Fruit fly (Drosophila melanogaster) whole organism, embryonic: ENCODE data around the gene CG10809.

Experiments
- Adf1 ChIP-seq: fragments of 200-800 bp; sonication (Bioruptor generic); IDR thresholded peaks from 2 replicates; pipeline ENCODE4 v1.3.6; 2022; ENCODE audit warnings: missing biosample characterization, missing genetic modification characterization
- Awh ChIP-seq: fragments of 200-800 bp; sonication (Bioruptor generic); IDR thresholded peaks from 2 replicates; pipeline ENCODE4, ENCODE4 v1.3.6; 2022; ENCODE audit warnings: missing biosample characterization, missing genetic modification characterization
- CG10565 ChIP-seq: fragments of 200-800 bp; sonication (Bioruptor generic); optimal IDR thresholded peaks from 3 replicates; lab custom pipeline; 2016; ENCODE audit warnings: missing biosample characterization, mild to moderate bottlenecking, missing genetic modification characterization
- CG12155 ChIP-seq: fragments of 200-800 bp; sonication (Bioruptor generic); optimal IDR thresholded peaks from 3 replicates; lab custom pipeline; 2016; ENCODE audit warnings: missing biosample characterization, missing genetic modification characterization
- CG12236 ChIP-seq: fragments of 200-800 bp; sonication (Bioruptor generic); optimal IDR thresholded peaks from 2 replicates; lab custom pipeline; 2016; ENCODE audit warnings: missing biosample characterization, missing genetic modification characterization
- CG1602 ChIP-seq: fragments of 200-800 bp; sonication (Bioruptor generic); optimal IDR thresholded peaks from 3 replicates; lab custom pipeline; 2016; ENCODE audit warnings: missing biosample characterization, missing genetic modification characterization
- CG17359 ChIP-seq: fragments of 200-800 bp; sonication (Bioruptor generic); optimal IDR thresholded peaks from 3 replicates; lab custom pipeline; 2018; ENCODE audit warnings: missing biosample characterization, mild to moderate bottlenecking, missing genetic modification characterization, moderate library complexity
- CG18764 ChIP-seq: fragments of 200-800 bp; sonication (Bioruptor generic); optimal IDR thresholded peaks from 3 replicates; lab custom pipeline; 2016; ENCODE audit warnings: missing biosample characterization, missing genetic modification characterization
- CG2678 ChIP-seq: fragments of 200-800 bp; sonication (Bioruptor generic); optimal IDR thresholded peaks from 3 replicates; lab custom pipeline; 2019; ENCODE audit warnings: missing biosample characterization, mild to moderate bottlenecking, missing genetic modification characterization, moderate library complexity
- CG2712 ChIP-seq: fragments of 200-800 bp; optimal IDR thresholded peaks from 3 replicates; lab custom pipeline; 2019; ENCODE audit warnings: missing biosample characterization, mild to moderate bottlenecking, missing genetic modification characterization, moderate library complexity
- CG32767 ChIP-seq: fragments of 200-800 bp; sonication (Bioruptor generic); IDR thresholded peaks from 2 replicates; pipeline ENCODE4 v1.3.6; 2022; ENCODE audit warnings: missing biosample characterization, missing genetic modification characterization
- CG5953 ChIP-seq: fragments of 200-800 bp; sonication (Bioruptor generic); IDR thresholded peaks from 2 replicates; pipeline ENCODE4 v1.3.6; 2022; ENCODE audit warnings: missing biosample characterization, missing genetic modification characterization
- CG6813 ChIP-seq: fragments of 200-800 bp; sonication (Bioruptor generic); optimal IDR thresholded peaks from 2 replicates; lab custom pipeline; 2017; ENCODE audit warnings: missing biosample characterization, missing genetic modification characterization, mild to moderate bottlenecking, moderate library complexity, missing genetic modification reagents
- CG6854 ChIP-seq: fragments of 200-800 bp; sonication (Bioruptor generic); optimal IDR thresholded peaks from 3 replicates; lab custom pipeline; 2017; ENCODE audit warnings: missing biosample characterization, mild to moderate bottlenecking, missing genetic modification characterization
- CG8765 ChIP-seq: fragments of 200-800 bp; sonication (Bioruptor generic); IDR thresholded peaks from 2 replicates; pipeline ENCODE4 v1.3.6; 2022; ENCODE audit warnings: missing biosample characterization, missing genetic modification characterization
- CG8924 ChIP-seq: fragments of 200-800 bp; optimal IDR thresholded peaks from 3 replicates; lab custom pipeline; 2019; ENCODE audit warnings: missing biosample characterization, mild to moderate bottlenecking, missing genetic modification characterization, moderate library complexity
- D ChIP-seq, 2 experiments: fragments of 200-800 bp in 1 of 2; fragments of >200 bp in 1 of 2; sonication (Bioruptor generic) in 1 of 2; optimal IDR thresholded peaks; 2 replicates in 1 of 2; 3 replicates in 1 of 2; lab custom pipeline; 2017; ENCODE audit warnings: mild to moderate bottlenecking in 1 of 2, missing biosample characterization in 1 of 2, missing genetic modification characterization in 1 of 2, missing genetic modification reagents in 1 of 2
- D19A ChIP-seq: fragments of 200-800 bp; optimal IDR thresholded peaks from 3 replicates; lab custom pipeline; 2019; ENCODE audit warnings: missing biosample characterization, mild to moderate bottlenecking, missing genetic modification characterization, moderate library complexity
- Dad ChIP-seq: fragments of 200-800 bp; sonication (Bioruptor generic); optimal IDR thresholded peaks from 3 replicates; lab custom pipeline; 2016; ENCODE audit warnings: missing biosample characterization, missing genetic modification characterization
- Deaf1 ChIP-seq: fragments of 200-800 bp; optimal IDR thresholded peaks from 3 replicates; lab custom pipeline; 2019; ENCODE audit warnings: missing biosample characterization, mild to moderate bottlenecking, missing genetic modification characterization, moderate library complexity
- Dek ChIP-seq: fragments of 200-800 bp; sonication (Bioruptor generic); optimal IDR thresholded peaks from 3 replicates; lab custom pipeline; 2019; ENCODE audit warnings: missing biosample characterization, mild to moderate bottlenecking, missing genetic modification characterization, moderate library complexity
- Dip2 ChIP-seq: fragments of 200-800 bp; sonication (Bioruptor generic); IDR thresholded peaks from 2 replicates; pipeline ENCODE4 v1.3.6; 2022; ENCODE audit warnings: missing biosample characterization, missing genetic modification characterization
- Hmx ChIP-seq: fragments of 200-800 bp; sonication (Bioruptor generic); optimal IDR thresholded peaks from 2 replicates; lab custom pipeline; 2016; ENCODE audit warnings: missing biosample characterization, missing genetic modification characterization
- Jarid2 ChIP-seq: fragments of 200-800 bp; sonication (Bioruptor generic); optimal IDR thresholded peaks from 3 replicates; lab custom pipeline; 2017; ENCODE audit warnings: mild to moderate bottlenecking, missing biosample characterization, missing genetic modification reagents, missing genetic modification characterization
- MESR4 ChIP-seq: fragments of 200-800 bp; sonication (Bioruptor generic); optimal IDR thresholded peaks from 2 replicates; lab custom pipeline; 2018; ENCODE audit warnings: missing biosample characterization, mild to moderate bottlenecking, missing genetic modification characterization, moderate library complexity
- Meics ChIP-seq: fragments of 200-800 bp; sonication (Bioruptor generic); optimal IDR thresholded peaks from 2 replicates; lab custom pipeline; 2017; ENCODE audit warnings: missing biosample characterization, mild to moderate bottlenecking, missing genetic modification characterization
- NFAT ChIP-seq: fragments of 200-800 bp; sonication (Bioruptor generic); IDR thresholded peaks from 2 replicates; pipeline ENCODE4 v1.3.6; 2022; ENCODE audit warnings: missing biosample characterization, missing genetic modification characterization
- Oli ChIP-seq: fragments of 200-800 bp; sonication (Bioruptor generic); optimal IDR thresholded peaks from 2 replicates; lab custom pipeline; 2018; ENCODE audit warnings: missing biosample characterization, mild to moderate bottlenecking, missing genetic modification characterization, moderate library complexity
- Scr ChIP-seq: fragments of 200-800 bp; sonication (Bioruptor generic); IDR thresholded peaks from 2 replicates; pipeline ENCODE4 v1.3.6; 2022; ENCODE audit warnings: missing biosample characterization, missing genetic modification characterization; ENCODE audit not compliant: partially characterized antibody
- Sox102F ChIP-seq: fragments of 200-800 bp; sonication (Bioruptor generic); optimal IDR thresholded peaks from 2 replicates; lab custom pipeline; 2018; ENCODE audit warnings: missing biosample characterization, mild to moderate bottlenecking, missing genetic modification characterization, moderate library complexity
- Sry-δ ChIP-seq: fragments of 200-800 bp; sonication (Bioruptor generic); optimal IDR thresholded peaks from 2 replicates; lab custom pipeline; 2016; ENCODE audit warnings: missing biosample characterization, missing genetic modification characterization
- Xbp1 ChIP-seq: fragments of 200-800 bp; sonication (Bioruptor generic); optimal IDR thresholded peaks from 3 replicates; lab custom pipeline; 2016; ENCODE audit warnings: missing biosample characterization, mild to moderate bottlenecking, missing genetic modification characterization
- corto ChIP-seq: fragments of 200-800 bp; sonication (Bioruptor generic); optimal IDR thresholded peaks from 2 replicates; lab custom pipeline; 2016; ENCODE audit warnings: missing biosample characterization, mild to moderate bottlenecking, missing genetic modification characterization, moderate library complexity
- crol ChIP-seq: fragments of 200-800 bp; sonication (Bioruptor generic); IDR thresholded peaks from 2 replicates; pipeline ENCODE4 v1.3.6; 2022; ENCODE audit warnings: missing biosample characterization, missing genetic modification characterization
- dysf ChIP-seq: fragments of 200-800 bp; sonication (Bioruptor generic); IDR thresholded peaks from 3 replicates; pipeline ENCODE4 v1.3.6; 2022; ENCODE audit warnings: missing biosample characterization, missing genetic modification characterization
- ems ChIP-seq: fragments of 200-800 bp; sonication (Bioruptor generic); optimal IDR thresholded peaks from 3 replicates; lab custom pipeline; 2016; ENCODE audit warnings: missing biosample characterization, missing genetic modification characterization
- fu2 ChIP-seq: fragments of 200-800 bp; sonication (Bioruptor generic); optimal IDR thresholded peaks from 2 replicates; lab custom pipeline; 2016; ENCODE audit warnings: missing biosample characterization, missing genetic modification characterization
- grau ChIP-seq: fragments of 200-800 bp; optimal IDR thresholded peaks from 3 replicates; lab custom pipeline; 2019; ENCODE audit warnings: missing biosample characterization, mild to moderate bottlenecking, missing genetic modification characterization, moderate library complexity
- ind ChIP-seq: fragments of 200-800 bp; sonication (Bioruptor generic); optimal IDR thresholded peaks from 3 replicates; lab custom pipeline; 2016; ENCODE audit warnings: missing biosample characterization, missing genetic modification characterization
- mirr ChIP-seq: fragments of 200-800 bp; sonication (Bioruptor generic); optimal IDR thresholded peaks from 3 replicates; lab custom pipeline; 2018; ENCODE audit warnings: missing biosample characterization, mild to moderate bottlenecking, missing genetic modification characterization
- nmo ChIP-seq: fragments of 200-800 bp; sonication (Bioruptor generic); optimal IDR thresholded peaks from 2 replicates; lab custom pipeline; 2018; ENCODE audit warnings: missing biosample characterization, mild to moderate bottlenecking, missing genetic modification characterization, moderate library complexity
- phol ChIP-seq: fragments of 200-800 bp; sonication (Bioruptor generic); optimal IDR thresholded peaks from 3 replicates; lab custom pipeline; 2018; ENCODE audit warnings: missing biosample characterization, mild to moderate bottlenecking, missing genetic modification characterization, moderate library complexity
- pzg ChIP-seq: fragments of 200-800 bp; sonication (Bioruptor generic); optimal IDR thresholded peaks from 3 replicates; lab custom pipeline; 2018; ENCODE audit warnings: missing biosample characterization, mild to moderate bottlenecking, missing genetic modification characterization, moderate library complexity
- ro ChIP-seq: fragments of 200-800 bp; sonication (Bioruptor generic); IDR thresholded peaks from 2 replicates; pipeline ENCODE4 v1.3.6; 2022; ENCODE audit warnings: missing biosample characterization, missing genetic modification characterization
- salm ChIP-seq: fragments of 200-800 bp; sonication (Bioruptor generic); optimal IDR thresholded peaks from 2 replicates; lab custom pipeline; 2018; ENCODE audit warnings: missing biosample characterization, mild to moderate bottlenecking, missing genetic modification characterization
- sisA ChIP-seq: fragments of 200-800 bp; sonication (Bioruptor generic); IDR thresholded peaks from 2 replicates; pipeline ENCODE4 v1.3.6; 2022; ENCODE audit warnings: missing biosample characterization, missing genetic modification characterization
- unc-4 ChIP-seq: fragments of 200-800 bp; sonication (Bioruptor generic); IDR thresholded peaks from 2 replicates; pipeline ENCODE4 v1.3.6; 2022; ENCODE audit warnings: missing biosample characterization, missing genetic modification characterization; ENCODE audit not compliant: partially characterized antibody
- vvl ChIP-seq: fragments of 200-800 bp; sonication (Bioruptor generic); IDR thresholded peaks from 2 replicates; pipeline ENCODE4 v1.3.6; 2022; ENCODE audit warnings: missing biosample characterization, missing genetic modification characterization
- zen2 ChIP-seq: fragments of 200-800 bp; sonication (Bioruptor generic); IDR thresholded peaks from 3 replicates; pipeline ENCODE4 v1.3.6; 2022; ENCODE audit warnings: missing biosample characterization, missing genetic modification characterization; ENCODE audit not compliant: partially characterized antibody
- zfh1 ChIP-seq: fragments of 200-800 bp; sonication (Bioruptor generic); IDR thresholded peaks from 3 replicates; pipeline ENCODE4 v1.3.6; 2022; ENCODE audit warnings: missing biosample characterization, missing genetic modification characterization

The CG10809 gene

DNA sequence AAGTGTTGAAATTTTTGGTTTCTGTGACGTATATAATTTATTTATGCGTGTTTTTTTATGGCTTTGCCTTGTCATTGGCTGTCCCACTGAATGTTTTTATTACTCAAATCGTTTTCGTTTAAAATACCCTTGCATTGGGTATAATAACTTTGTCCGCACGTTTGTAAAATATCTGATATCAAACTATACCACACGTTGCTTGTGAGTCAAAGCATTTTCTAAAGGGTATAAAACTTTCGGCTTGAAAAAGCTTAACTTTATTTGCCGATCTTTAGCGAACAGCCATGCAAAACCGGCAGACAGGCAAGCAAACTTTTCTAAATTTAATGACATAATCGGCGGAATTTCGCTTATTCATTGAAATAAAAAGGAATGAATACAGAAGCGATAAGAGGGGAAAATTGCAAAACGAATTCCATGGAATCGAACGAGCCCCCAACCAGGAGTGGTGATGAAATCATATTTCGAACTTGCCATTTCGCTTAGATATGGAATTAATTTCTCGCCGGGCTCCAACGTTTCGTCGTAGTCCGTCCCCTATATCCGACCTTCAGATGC, 12.2 kb downstream of the CG10809 start (continued):
- TF ChIP-seq CG12236 (GFP tag; lab: Kevin White, UChicago), result no peak
- TF ChIP-seq Dip2 (GFP tag; lab: Robert Waterston, UW), result no peak
- peak; percentile 47 for TF ChIP-seq Xbp1 (GFP tag; lab: Kevin White, UChicago)
- TF ChIP-seq Dek (tag; lab: Kevin White, UChicago), result peak; percentile 60
- TF ChIP-seq MESR4 (GFP tag; lab: Kevin White, UChicago), result no peak
- TF ChIP-seq nmo, result peak; percentile 23
- TF ChIP-seq CG10565 (GFP tag; lab: Kevin White, UChicago), result no peak
- peak; percentile 74 for TF ChIP-seq NFAT (GFP tag; lab: Robert Waterston, UW)
- no peak for TF ChIP-seq CG8765 (GFP tag; lab: Robert Waterston, UW)
- peak; percentile 94 for TF ChIP-seq D19A (tag; lab: Kevin White, UChicago)
- peak; percentile 69 for TF ChIP-seq CG2678 (tag; lab: Kevin White, UChicago)
- peak; percentile 15 for TF ChIP-seq CG6854 (GFP tag; lab: Kevin White, UChicago)
- no peak for TF ChIP-seq Jarid2 (GFP tag; lab: Kevin White, UChicago)
- TF ChIP-seq CG12155 (GFP tag; lab: Kevin White, UChicago), result peak; percentile 50
- TF ChIP-seq phol (tag; lab: Kevin White, UChicago), result peak; percentile 27
- TF ChIP-seq sisA, result peak; percentile 35; the same call in 1 of the 2 replicates
- no peak for TF ChIP-seq CG5953 (GFP tag; lab: Robert Waterston, UW)
- TF ChIP-seq Meics (GFP tag; lab: Kevin White, UChicago), result peak; percentile 69
- peak; percentile 37 for TF ChIP-seq ems (GFP tag; lab: Kevin White, UChicago)
- no peak for TF ChIP-seq salm (tag; lab: Kevin White, UChicago)
- TF ChIP-seq Sox102F (GFP tag; lab: Kevin White, UChicago), result peak; percentile 45
- TF ChIP-seq Adf1 (GFP tag; lab: Robert Waterston, UW), result no peak
- TF ChIP-seq CG8924 (tag; lab: Kevin White, UChicago), result peak; percentile 41
- no peak for TF ChIP-seq CG32767 (GFP tag; lab: Robert Waterston, UW)
- TF ChIP-seq unc-4 (GFP tag; lab: Robert Waterston, UW), result no peak
- peak; percentile 57; the same call in 2 of the 3 replicates for TF ChIP-seq dysf
- TF ChIP-seq grau (tag; lab: Kevin White, UChicago), result peak; percentile 65
- TF ChIP-seq corto (GFP tag; lab: Kevin White, UChicago), result no peak
- no peak for TF ChIP-seq Dad (GFP tag; lab: Kevin White, UChicago)
- TF ChIP-seq D (optimal IDR thresholded peaks at IDR 0.05; lab: Kevin White, UChicago), result no peak
- no peak for TF ChIP-seq D (GFP tag; optimal IDR thresholded peaks at IDR 0.05; lab: Kevin White, UChicago)
- TF ChIP-seq Oli, result peak; percentile 36
- no peak for TF ChIP-seq crol (GFP tag; lab: Robert Waterston, UW)
- TF ChIP-seq Deaf1 (tag; lab: Kevin White, UChicago), result peak; percentile 21
- TF ChIP-seq zen2 (GFP tag; lab: Robert Waterston, UW), result no peak
- TF ChIP-seq Scr (GFP tag; lab: Robert Waterston, UW), result no peak
- TF ChIP-seq pzg, result no peak
- TF ChIP-seq ro (GFP tag; lab: Robert Waterston, UW), result no peak
- no peak for TF ChIP-seq Hmx (GFP tag; lab: Kevin White, UChicago)
- TF ChIP-seq vvl (GFP tag; lab: Robert Waterston, UW), result peak; percentile 66
- peak; percentile 28 for TF ChIP-seq fu2 (GFP tag; lab: Kevin White, UChicago)
- TF ChIP-seq CG18764 (GFP tag; lab: Kevin White, UChicago), result peak; percentile 32
- peak; percentile 62 for TF ChIP-seq CG17359
- TF ChIP-seq CG6813 (GFP tag; lab: Kevin White, UChicago), result peak; percentile 13
- TF ChIP-seq zfh1 (GFP tag; lab: Robert Waterston, UW), result no peak
- TF ChIP-seq Sry-δ (GFP tag; lab: Kevin White, UChicago), result peak; percentile 2
- peak; percentile 28 for TF ChIP-seq CG2712 (tag; lab: Kevin White, UChicago)
- peak; percentile 58 for TF ChIP-seq ind
- TF ChIP-seq mirr, result peak; percentile 11
- no peak for TF ChIP-seq CG1602 (GFP tag; lab: Kevin White, UChicago)
- TF ChIP-seq Awh (GFP tag; lab: Robert Waterston, UW), result 0 out of 2 replicates have a peak, but pooled peaks have one; percentile 16
